Fruit fly (Drosophila melanogaster): ENCODE measurements around the gene Acbp5.

dm6 chr3L:8827133-8827867 lies 39.0 kb upstream of the Acbp5 start, which contains the start of gene dally:
- TF ChIP-seq pnt (GFP tag; optimal IDR thresholded peaks at IDR 0.05) (no peak), CG10462 (GFP tag; optimal IDR thresholded peaks at IDR 0.05) (no peak), Doc2 (GFP tag; IDR thresholded peaks at IDR 0.05) (no peak), CG2199 (GFP tag; IDR thresholded peaks at IDR 0.05) (peak; percentile 69), CG10543 (GFP tag; optimal IDR thresholded peaks at IDR 0.05) (peak; percentile 73), CG9876 (GFP tag; optimal IDR thresholded peaks at IDR 0.05) (no peak)

All from whole organism, embryonic.